Fruit fly (Drosophila melanogaster) whole organism, pupa: ENCODE data around the gene bnk.
A peak's percentile ranks its signal among the peaks of the same experiment; 100 is the strongest.

Experiments
- CG10348 ChIP-seq: fragments of 200-800 bp; sonication (Bioruptor generic); IDR thresholded peaks from 2 replicates; pipeline ENCODE4 v1.3.6; 2022; ENCODE audit warnings: missing biosample characterization, missing genetic modification characterization
- CG12605 ChIP-seq: fragments of 200-800 bp; sonication (Bioruptor generic); IDR thresholded peaks from 2 replicates; pipeline ENCODE4 v1.3.6; 2022; ENCODE audit warnings: missing biosample characterization, missing genetic modification characterization
- CG13204 ChIP-seq: fragments of 200-800 bp; sonication (Bioruptor generic); optimal IDR thresholded peaks from 2 replicates; lab custom pipeline; 2018; ENCODE audit warnings: missing biosample characterization, mild to moderate bottlenecking, missing genetic modification characterization, moderate library complexity
- CG14655 ChIP-seq: fragments of 200-800 bp; sonication (Bioruptor generic); optimal IDR thresholded peaks from 3 replicates; lab custom pipeline; 2017; ENCODE audit warnings: mild to moderate bottlenecking, missing biosample characterization, missing genetic modification reagents, missing genetic modification characterization
- CG15710 ChIP-seq: fragments of 200-800 bp; sonication (Bioruptor generic); optimal IDR thresholded peaks from 2 replicates; lab custom pipeline; 2018; ENCODE audit warnings: missing biosample characterization, mild to moderate bottlenecking, missing genetic modification characterization, moderate library complexity
- CG17806 ChIP-seq: fragments of 200-800 bp; sonication (Bioruptor generic); optimal IDR thresholded peaks from 2 replicates; lab custom pipeline; 2018; ENCODE audit warnings: missing biosample characterization, mild to moderate bottlenecking, missing genetic modification characterization, moderate library complexity
- CG32121 ChIP-seq: fragments of 200-800 bp; sonication (Bioruptor generic); IDR thresholded peaks from 2 replicates; pipeline ENCODE4 v1.3.6; 2022; ENCODE audit warnings: missing biosample characterization, missing genetic modification characterization
- CG34367 ChIP-seq: fragments of 200-800 bp; sonication (Bioruptor generic); optimal IDR thresholded peaks from 2 replicates; lab custom pipeline; 2018; ENCODE audit warnings: missing biosample characterization, mild to moderate bottlenecking, missing genetic modification characterization
- CG4496 ChIP-seq: fragments of 200-800 bp; sonication (Bioruptor generic); IDR thresholded peaks from 3 replicates; pipeline ENCODE4 v1.3.6; 2022; ENCODE audit warnings: missing biosample characterization, missing genetic modification characterization
- CG8159 ChIP-seq: fragments of 200-800 bp; sonication (Bioruptor generic); optimal IDR thresholded peaks from 3 replicates; lab custom pipeline; 2018; ENCODE audit warnings: missing biosample characterization, mild to moderate bottlenecking, missing genetic modification characterization, moderate library complexity
- CG8301 ChIP-seq: fragments of 200-800 bp; sonication (Bioruptor generic); optimal IDR thresholded peaks from 2 replicates; lab custom pipeline; 2018; ENCODE audit warnings: missing biosample characterization, mild to moderate bottlenecking, missing genetic modification characterization
- D1 ChIP-seq: fragments of 200-800 bp; sonication (Bioruptor generic); optimal IDR thresholded peaks from 2 replicates; lab custom pipeline; 2018; ENCODE audit warnings: missing biosample characterization, mild to moderate bottlenecking, missing genetic modification characterization, moderate library complexity
- EcR ChIP-seq: fragments of 200-800 bp; sonication (Bioruptor generic); optimal IDR thresholded peaks from 3 replicates; lab custom pipeline; 2019; ENCODE audit warnings: missing biosample characterization, missing genetic modification characterization, mild to moderate bottlenecking, moderate library complexity, missing genetic modification reagents
- Ets98B ChIP-seq: fragments of 200-800 bp; sonication (Bioruptor generic); IDR thresholded peaks from 2 replicates; pipeline ENCODE4 v1.3.6; 2022; ENCODE audit warnings: missing biosample characterization, missing genetic modification characterization
- Pif1A ChIP-seq: fragments of 200-800 bp; sonication (Bioruptor generic); optimal IDR thresholded peaks from 3 replicates; lab custom pipeline; 2016; ENCODE audit warnings: missing biosample characterization, missing genetic modification characterization
- Pif1B ChIP-seq: fragments of 200-800 bp; sonication (Bioruptor generic); optimal IDR thresholded peaks from 3 replicates; lab custom pipeline; 2016; ENCODE audit warnings: missing biosample characterization, missing genetic modification characterization
- Snoo ChIP-seq: fragments of 200-800 bp; sonication (Bioruptor generic); optimal IDR thresholded peaks from 3 replicates; lab custom pipeline; 2017; ENCODE audit warnings: missing biosample characterization, mild to moderate bottlenecking, missing genetic modification characterization, inconsistent platforms
- fd96Ca ChIP-seq: fragments of 200-800 bp; sonication (Bioruptor generic); IDR thresholded peaks from 3 replicates; pipeline ENCODE4 v1.3.6; 2022; ENCODE audit warnings: missing biosample characterization, missing genetic modification characterization
- gl ChIP-seq: fragments of 200-800 bp; sonication (Bioruptor generic); optimal IDR thresholded peaks from 2 replicates; lab custom pipeline; 2018; ENCODE audit warnings: missing biosample characterization, mild to moderate bottlenecking, missing genetic modification characterization
- rn ChIP-seq: fragments of 200-800 bp; sonication (Bioruptor generic); IDR thresholded peaks from 2 replicates; pipeline ENCODE4 v1.3.6; 2022; ENCODE audit warnings: missing biosample characterization, missing genetic modification characterization

The bnk gene

DNA sequence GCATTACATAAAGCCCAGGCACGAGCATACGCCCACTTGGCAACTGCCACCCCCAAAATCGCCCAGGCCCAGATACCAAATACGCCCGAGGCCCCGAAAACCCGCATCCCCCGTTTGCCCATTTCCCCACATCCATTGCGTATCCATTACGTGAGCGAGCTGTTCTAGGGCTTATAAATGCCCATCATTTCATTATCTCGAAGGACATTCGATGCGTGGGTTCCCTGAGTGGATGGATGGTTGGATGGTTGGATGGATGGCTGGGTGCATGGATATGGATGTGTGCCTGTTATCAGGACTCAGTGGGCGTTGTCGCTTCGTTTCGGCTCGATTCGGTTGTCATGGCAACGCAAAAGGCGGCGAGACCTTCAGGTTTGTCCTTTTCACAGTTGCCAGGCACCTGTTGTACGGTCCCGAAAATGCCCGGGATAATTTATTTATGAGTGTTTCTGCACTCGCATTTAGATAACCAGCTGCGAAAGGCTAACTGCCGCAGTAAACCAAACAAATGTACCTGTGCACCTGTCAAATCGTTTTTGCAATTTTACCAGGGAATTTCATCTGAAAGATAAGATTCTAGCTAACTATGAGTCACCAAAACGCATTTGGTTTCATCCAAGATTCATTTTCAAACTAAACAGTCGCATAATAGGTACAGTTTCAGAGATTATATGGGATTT lies 29.9 kb downstream of the bnk start:
- no peak for TF ChIP-seq CG13204 (GFP tag; lab: Kevin White, UChicago)
- TF ChIP-seq CG34367 (tag; lab: Kevin White, UChicago): no peak
- TF ChIP-seq rn (GFP tag; lab: Robert Waterston, UW): no peak
- no peak for TF ChIP-seq CG4496
- TF ChIP-seq CG8159 (tag; lab: Kevin White, UChicago): no peak
- TF ChIP-seq CG8301: no peak
- no peak for TF ChIP-seq CG14655 (GFP tag; lab: Kevin White, UChicago)
- no peak for TF ChIP-seq Snoo (tag; lab: Kevin White, UChicago)
- TF ChIP-seq CG17806 (tag; lab: Kevin White, UChicago): no peak
- no peak for TF ChIP-seq D1 (tag; lab: Kevin White, UChicago)
- TF ChIP-seq Pif1A (GFP tag; lab: Kevin White, UChicago): no peak
- TF ChIP-seq Pif1B: no peak
- no peak for TF ChIP-seq fd96Ca
- TF ChIP-seq CG32121 (GFP tag; lab: Robert Waterston, UW): no peak
- no peak for TF ChIP-seq Ets98B (GFP tag; lab: Robert Waterston, UW)
- no peak for TF ChIP-seq CG10348
- no peak for TF ChIP-seq gl

DNA sequence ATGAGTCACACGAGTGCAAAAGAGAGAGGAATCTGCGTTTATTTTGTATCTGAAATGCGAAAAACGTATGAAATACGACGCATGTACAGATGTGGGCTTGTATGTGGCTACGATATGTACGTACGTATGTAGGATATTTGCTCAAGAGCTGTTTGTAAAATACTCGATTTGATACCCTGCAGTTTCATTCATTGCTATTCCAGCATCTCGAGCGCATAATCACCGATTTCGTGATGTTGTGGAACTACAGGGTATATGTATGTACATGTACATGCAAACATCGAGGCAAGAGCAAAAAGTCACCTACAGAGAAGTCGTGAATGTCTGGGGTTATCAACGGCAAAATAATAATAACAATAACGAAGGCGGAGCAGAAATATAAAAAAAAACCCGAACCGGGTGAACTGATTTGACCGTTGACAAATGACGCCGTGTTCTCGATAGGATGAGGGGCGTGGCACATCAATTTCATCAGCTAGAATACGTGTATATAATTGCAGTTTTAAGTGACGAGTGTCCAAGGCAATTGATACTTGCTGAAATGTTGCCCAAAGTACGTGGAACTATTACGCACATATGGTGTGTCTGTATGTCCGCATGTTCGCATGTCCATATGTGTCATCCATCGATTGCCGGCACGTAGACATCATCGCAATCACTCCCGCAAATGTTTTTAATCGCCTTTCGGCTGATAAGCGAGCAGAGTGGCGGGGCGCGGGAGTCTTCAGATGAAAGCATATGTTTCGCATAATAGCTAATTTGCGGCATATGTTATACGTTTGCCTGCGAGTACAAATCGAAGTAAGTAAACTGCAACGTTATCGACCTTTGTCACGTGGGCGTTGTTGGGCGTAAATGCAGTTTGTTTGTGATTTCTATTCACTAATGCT lies 31.1 kb downstream of the bnk start:
- TF ChIP-seq EcR (GFP tag; lab: Kevin White, UChicago) (peak; percentile 49), CG8301 (no peak)

DNA sequence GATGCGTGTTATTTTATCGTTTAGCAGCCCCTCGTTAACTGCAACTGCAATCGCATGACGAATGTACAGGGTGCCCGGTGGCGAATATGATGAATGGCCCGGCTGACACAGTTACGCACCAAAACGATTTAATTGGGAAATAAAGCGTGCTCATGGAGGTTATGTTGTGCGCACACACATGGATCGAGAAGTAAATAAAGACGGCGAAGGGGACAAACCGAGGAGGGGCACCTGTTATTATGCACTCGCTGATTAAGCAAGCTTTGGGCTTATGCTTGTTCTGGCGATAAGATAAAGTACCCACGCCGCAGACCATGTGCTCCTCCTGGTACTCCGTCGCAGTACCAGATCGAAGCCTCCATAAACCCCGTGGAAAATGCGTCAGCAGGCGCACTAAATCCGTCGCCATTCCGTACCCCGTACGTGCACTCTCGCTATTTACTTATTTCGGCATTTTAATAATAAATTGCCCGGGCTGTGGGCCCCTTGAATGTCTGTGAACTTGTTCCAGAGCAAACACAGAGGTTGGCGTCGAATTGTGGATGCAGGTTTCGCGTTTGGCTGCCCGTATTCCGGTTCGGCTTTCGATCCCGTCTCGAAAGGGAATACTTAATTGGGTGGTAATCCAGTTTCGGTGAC lies 32.0 kb downstream of the bnk start:
- TF ChIP-seq CG15710 (tag; lab: Kevin White, UChicago) (no peak), CG12605 (GFP tag; lab: Robert Waterston, UW) (peak; percentile 32; the same call in 1 of the 2 replicates), CG4496 (peak; percentile 82), rn (GFP tag; lab: Robert Waterston, UW) (0 out of 2 replicates have a peak, but pooled peaks have one; percentile 14), Ets98B (GFP tag; lab: Robert Waterston, UW) (peak; percentile 69), CG10348 (no peak), CG32121 (GFP tag; lab: Robert Waterston, UW) (0 out of 2 replicates have a peak, but pooled peaks have one; percentile 18), CG8159 (tag; lab: Kevin White, UChicago) (no peak), Pif1B (peak; percentile 43), fd96Ca (peak; percentile 81)

DNA sequence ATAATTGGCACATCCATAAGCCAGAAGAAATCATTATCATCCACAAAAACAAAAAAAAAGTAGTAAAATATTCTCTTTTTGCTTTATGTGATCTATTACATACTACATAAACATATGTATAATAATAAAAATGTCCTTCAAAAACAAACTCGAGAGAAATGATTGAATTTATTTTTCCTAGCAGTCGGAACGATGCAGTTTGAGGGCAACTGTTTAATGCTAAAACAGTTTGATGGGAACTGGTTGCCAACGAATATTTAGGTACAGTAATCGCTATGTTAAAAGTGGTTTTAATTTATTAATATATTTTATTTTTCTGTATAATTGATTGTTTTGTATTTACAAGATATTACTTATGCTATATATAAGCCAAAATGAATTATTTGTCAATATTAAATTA lies 38.0 kb downstream of the bnk start:
- TF ChIP-seq CG17806 (tag; lab: Kevin White, UChicago): no peak
- no peak for TF ChIP-seq CG8159 (tag; lab: Kevin White, UChicago)
- TF ChIP-seq CG4496: no peak
- no peak for TF ChIP-seq CG13204 (GFP tag; lab: Kevin White, UChicago)
- no peak for TF ChIP-seq Pif1B
- no peak for TF ChIP-seq Pif1A (GFP tag; lab: Kevin White, UChicago)
- no peak for TF ChIP-seq Ets98B (GFP tag; lab: Robert Waterston, UW)
- no peak for TF ChIP-seq rn (GFP tag; lab: Robert Waterston, UW)
- no peak for TF ChIP-seq fd96Ca
- no peak for TF ChIP-seq CG15710 (tag; lab: Kevin White, UChicago)

DNA sequence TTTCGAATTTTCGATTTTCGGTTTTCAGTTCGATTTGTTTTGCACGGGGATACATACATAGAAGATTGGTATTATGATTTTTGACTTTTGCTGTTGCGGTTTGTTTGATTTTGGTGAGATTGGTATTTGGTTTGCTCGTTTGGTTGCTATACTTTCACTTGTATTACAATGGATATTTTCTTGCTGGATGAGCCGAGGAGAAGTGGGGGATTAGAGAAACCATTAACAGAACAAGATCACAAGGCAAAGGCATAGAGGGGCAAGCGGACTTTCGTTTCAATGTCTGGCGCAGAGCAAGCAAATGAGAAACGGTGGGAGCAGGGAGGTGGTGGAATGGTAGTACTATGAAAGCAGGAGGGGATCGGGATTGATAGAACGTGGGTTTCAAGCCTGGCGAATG lies 39.1 kb downstream of the bnk start, which contains the start of gene CG15563:
CG15563 (minus strand) TSS at position 101 of the 400 bp plus-strand sequence.
- TF ChIP-seq CG10348 (no peak), CG15710 (tag; lab: Kevin White, UChicago) (no peak), gl (no peak), CG14655 (GFP tag; lab: Kevin White, UChicago) (no peak), CG8301 (no peak), rn (GFP tag; lab: Robert Waterston, UW) (no peak), Pif1B (no peak), Pif1A (GFP tag; lab: Kevin White, UChicago) (no peak), Snoo (tag; lab: Kevin White, UChicago) (no peak), CG32121 (GFP tag; lab: Robert Waterston, UW) (no peak), CG13204 (GFP tag; lab: Kevin White, UChicago) (no peak), CG12605 (GFP tag; lab: Robert Waterston, UW) (no peak)

DNA sequence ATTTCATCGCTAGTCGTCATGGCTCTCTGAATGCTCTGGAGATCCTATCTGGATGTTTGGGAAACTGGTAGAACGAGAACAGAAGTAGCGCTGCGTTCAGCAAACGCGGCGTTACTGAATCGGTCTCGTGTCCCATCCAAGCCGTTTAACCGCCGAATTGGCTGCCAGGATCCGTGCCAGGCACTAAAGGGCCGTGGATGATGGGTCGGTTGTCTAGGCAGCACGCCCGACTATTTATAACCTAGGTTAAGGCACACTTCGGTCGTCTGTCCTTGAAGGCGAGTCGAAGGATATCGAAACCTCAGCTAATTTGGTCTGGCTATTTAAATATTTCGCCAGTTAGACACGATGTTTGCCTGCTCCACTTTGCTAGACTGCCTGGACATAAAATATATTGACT lies 42.1 kb downstream of the bnk start, which contains the start of gene CG15564:
CG15564 (minus strand) TSS at position 101 of the 400 bp plus-strand sequence.
- TF ChIP-seq Ets98B (GFP tag; lab: Robert Waterston, UW) (no peak), CG12605 (GFP tag; lab: Robert Waterston, UW) (no peak), CG32121 (GFP tag; lab: Robert Waterston, UW) (no peak), CG17806 (tag; lab: Kevin White, UChicago) (no peak), CG10348 (no peak)
